Fruit fly (Drosophila melanogaster) whole organism, embryonic: ENCODE measurements around the gene Art9.
A peak's percentile ranks its signal among the peaks of the same experiment; 100 is the strongest.

Source experiments
- Antp ChIP-seq: fragments of 200-800 bp; sonication (Bioruptor generic); optimal IDR thresholded peaks from 3 replicates; lab custom pipeline; 2016; ENCODE audit warnings: missing biosample characterization, missing genetic modification characterization
- Asciz ChIP-seq: fragments of 200-800 bp; sonication (Bioruptor generic); optimal IDR thresholded peaks from 2 replicates; lab custom pipeline; 2017; ENCODE audit warnings: missing biosample characterization, mild to moderate bottlenecking, missing genetic modification characterization, missing genetic modification reagents
- BEAF-32 ChIP-seq: fragments of 200-800 bp; sonication (Bioruptor generic); optimal IDR thresholded peaks from 3 replicates; lab custom pipeline; 2017; ENCODE audit warnings: missing biosample characterization, missing genetic modification characterization, mild to moderate bottlenecking, moderate library complexity, missing genetic modification reagents
- CG10321 ChIP-seq: fragments of 200-800 bp; sonication (Bioruptor generic); IDR thresholded peaks from 2 replicates; pipeline ENCODE4 v1.3.6; 2022; ENCODE audit warnings: missing biosample characterization, missing genetic modification characterization
- CG12155 ChIP-seq: fragments of 200-800 bp; sonication (Bioruptor generic); optimal IDR thresholded peaks from 3 replicates; lab custom pipeline; 2016; ENCODE audit warnings: missing biosample characterization, missing genetic modification characterization
- CG12236 ChIP-seq: fragments of 200-800 bp; sonication (Bioruptor generic); optimal IDR thresholded peaks from 2 replicates; lab custom pipeline; 2016; ENCODE audit warnings: missing biosample characterization, missing genetic modification characterization
- CG13894 ChIP-seq: fragments of 200-800 bp; sonication (Bioruptor generic); optimal IDR thresholded peaks from 3 replicates; lab custom pipeline; 2018; ENCODE audit warnings: missing biosample characterization, mild to moderate bottlenecking, missing genetic modification characterization, moderate library complexity
- CG1832 ChIP-seq: fragments of 200-800 bp; sonication (Bioruptor generic); optimal IDR thresholded peaks from 2 replicates; lab custom pipeline; 2017; ENCODE audit warnings: missing biosample characterization, mild to moderate bottlenecking, missing genetic modification characterization, inconsistent platforms
- CG3065 ChIP-seq: fragments of 200-800 bp; sonication (Bioruptor generic); optimal IDR thresholded peaks from 2 replicates; lab custom pipeline; 2016; ENCODE audit warnings: missing biosample characterization, missing genetic modification characterization
- CG6854 ChIP-seq: fragments of 200-800 bp; sonication (Bioruptor generic); optimal IDR thresholded peaks from 3 replicates; lab custom pipeline; 2017; ENCODE audit warnings: missing biosample characterization, mild to moderate bottlenecking, missing genetic modification characterization
- CG8388 ChIP-seq: fragments of 200-800 bp; sonication (Bioruptor generic); optimal IDR thresholded peaks from 2 replicates; lab custom pipeline; 2019; ENCODE audit warnings: missing biosample characterization, mild to moderate bottlenecking, missing genetic modification characterization, moderate library complexity
- CG8478 ChIP-seq: fragments of >200 bp; optimal IDR thresholded peaks from 2 replicates; lab custom pipeline; 2018
- CG9609 ChIP-seq: fragments of 200-800 bp; sonication (Bioruptor generic); optimal IDR thresholded peaks from 3 replicates; lab custom pipeline; 2016; ENCODE audit warnings: missing biosample characterization, missing genetic modification characterization
- CG9817 ChIP-seq: fragments of 200-800 bp; sonication (Bioruptor generic); optimal IDR thresholded peaks from 2 replicates; lab custom pipeline; 2018; ENCODE audit warnings: missing biosample characterization, mild to moderate bottlenecking, missing genetic modification characterization, moderate library complexity
- CkIIα-i1 ChIP-seq: fragments of 200-800 bp; sonication (Bioruptor generic); IDR thresholded peaks from 2 replicates; pipeline ENCODE4 v1.3.6; 2022; ENCODE audit warnings: missing biosample characterization, missing genetic modification characterization
- D19B ChIP-seq: fragments of 200-800 bp; sonication (Bioruptor generic); optimal IDR thresholded peaks from 2 replicates; lab custom pipeline; 2017; ENCODE audit warnings: missing biosample characterization, mild to moderate bottlenecking, missing genetic modification characterization
- Deaf1 ChIP-seq: fragments of 200-800 bp; optimal IDR thresholded peaks from 3 replicates; lab custom pipeline; 2019; ENCODE audit warnings: missing biosample characterization, mild to moderate bottlenecking, missing genetic modification characterization, moderate library complexity
- Dfd ChIP-seq, 2 experiments: fragments of >200 bp; optimal IDR thresholded peaks; 2 replicates each; lab custom pipeline; 2017; ENCODE audit warnings: missing biosample characterization in 2 of 2, missing genetic modification characterization in 2 of 2
- Dip2 ChIP-seq: fragments of 200-800 bp; sonication (Bioruptor generic); IDR thresholded peaks from 2 replicates; pipeline ENCODE4 v1.3.6; 2022; ENCODE audit warnings: missing biosample characterization, missing genetic modification characterization
- Doc2 ChIP-seq: fragments of 200-800 bp; sonication (Bioruptor generic); IDR thresholded peaks from 2 replicates; pipeline ENCODE4 v1.3.6; 2022; ENCODE audit warnings: missing biosample characterization, missing genetic modification characterization
- Dp ChIP-seq: fragments of 200-800 bp; sonication (Bioruptor generic); optimal IDR thresholded peaks from 2 replicates; lab custom pipeline; 2018; ENCODE audit warnings: missing biosample characterization, mild to moderate bottlenecking, missing genetic modification characterization, moderate library complexity
- Ets65A ChIP-seq: fragments of 200-800 bp; sonication (Bioruptor generic); peaks from one replicate; lab custom pipeline; 2016; ENCODE audit warnings: missing biosample characterization, missing genetic modification characterization
- Gug ChIP-seq: fragments of 200-800 bp; sonication (Bioruptor generic); IDR thresholded peaks from 4 replicates; pipeline ENCODE4 v1.3.6; 2022; ENCODE audit warnings: missing biosample characterization, missing genetic modification characterization
- Jarid2 ChIP-seq: fragments of 200-800 bp; sonication (Bioruptor generic); optimal IDR thresholded peaks from 3 replicates; lab custom pipeline; 2017; ENCODE audit warnings: mild to moderate bottlenecking, missing biosample characterization, missing genetic modification reagents, missing genetic modification characterization
- Lpt ChIP-seq: fragments of >200 bp; optimal IDR thresholded peaks from 2 replicates; lab custom pipeline; 2018; ENCODE audit warnings: missing biosample characterization, missing genetic modification characterization
- Nf-YB ChIP-seq: fragments of 200-800 bp; sonication (Bioruptor generic); optimal IDR thresholded peaks from 3 replicates; lab custom pipeline; 2019; ENCODE audit warnings: missing biosample characterization, mild to moderate bottlenecking, missing genetic modification characterization, moderate library complexity
- Nf-YC ChIP-seq: fragments of 200-800 bp; optimal IDR thresholded peaks from 3 replicates; lab custom pipeline; 2019; ENCODE audit warnings: missing biosample characterization, mild to moderate bottlenecking, missing genetic modification characterization, moderate library complexity
- Opbp ChIP-seq: fragments of 200-800 bp; sonication (Bioruptor generic); IDR thresholded peaks from 3 replicates; pipeline ENCODE4 v1.3.6; 2022; ENCODE audit warnings: missing biosample characterization, missing genetic modification characterization; ENCODE audit not compliant: partially characterized antibody
- Sry-β ChIP-seq: fragments of 200-800 bp; sonication (Bioruptor generic); optimal IDR thresholded peaks from 2 replicates; lab custom pipeline; 2018; ENCODE audit warnings: missing biosample characterization, mild to moderate bottlenecking, missing genetic modification characterization, moderate library complexity
- Ssrp ChIP-seq: fragments of 200-800 bp; sonication (Bioruptor generic); optimal IDR thresholded peaks from 2 replicates; lab custom pipeline; 2018; ENCODE audit warnings: missing biosample characterization, mild to moderate bottlenecking, missing genetic modification characterization, moderate library complexity
- abd-A ChIP-seq: fragments of 200-800 bp; sonication (Bioruptor generic); optimal IDR thresholded peaks from 3 replicates; lab custom pipeline; 2019; ENCODE audit warnings: missing biosample characterization, mild to moderate bottlenecking, missing genetic modification characterization, moderate library complexity
- ara ChIP-seq: fragments of 200-800 bp; sonication (Bioruptor generic); IDR thresholded peaks from 2 replicates; pipeline ENCODE4 v1.3.6; 2022; ENCODE audit warnings: missing biosample characterization, missing genetic modification characterization
- az2 ChIP-seq: fragments of 200-800 bp; sonication (Bioruptor generic); optimal IDR thresholded peaks from 3 replicates; lab custom pipeline; 2016; ENCODE audit warnings: missing biosample characterization, missing genetic modification characterization
- chif ChIP-seq, 2 experiments: fragments of 200-800 bp; sonication (Bioruptor generic); optimal IDR thresholded peaks; 3 replicates each; lab custom pipeline; 2016; ENCODE audit warnings: missing biosample characterization in 2 of 2, missing genetic modification characterization in 2 of 2
- chm ChIP-seq: fragments of 200-800 bp; sonication (Bioruptor generic); IDR thresholded peaks from 2 replicates; pipeline ENCODE4 v1.3.6; 2022; ENCODE audit warnings: missing biosample characterization, missing genetic modification characterization
- croc ChIP-seq: fragments of 200-800 bp; sonication (Bioruptor generic); conservative IDR thresholded peaks from 3 replicates; pipeline ENCODE4 v1.3.6; 2022; ENCODE audit warnings: missing biosample characterization, missing genetic modification characterization
- crol ChIP-seq: fragments of 200-800 bp; sonication (Bioruptor generic); IDR thresholded peaks from 2 replicates; pipeline ENCODE4 v1.3.6; 2022; ENCODE audit warnings: missing biosample characterization, missing genetic modification characterization
- ewg ChIP-seq: fragments of 200-800 bp; sonication (Bioruptor generic); optimal IDR thresholded peaks from 3 replicates; lab custom pipeline; 2017; ENCODE audit warnings: mild to moderate bottlenecking, missing biosample characterization, missing genetic modification reagents, missing genetic modification characterization
- fd102C ChIP-seq: fragments of 200-800 bp; sonication (Bioruptor generic); optimal IDR thresholded peaks from 2 replicates; lab custom pipeline; 2018; ENCODE audit warnings: missing biosample characterization, mild to moderate bottlenecking, missing genetic modification characterization, moderate library complexity
- gt ChIP-seq: fragments of 200-800 bp; sonication (Bioruptor generic); IDR thresholded peaks from 2 replicates; pipeline ENCODE4 v1.3.6; 2022; ENCODE audit warnings: missing biosample characterization, missing genetic modification characterization
- repo ChIP-seq: fragments of 200-800 bp; sonication (Bioruptor generic); optimal IDR thresholded peaks from 2 replicates; lab custom pipeline; 2016; ENCODE audit warnings: missing biosample characterization, missing genetic modification characterization
- ro ChIP-seq: fragments of 200-800 bp; sonication (Bioruptor generic); IDR thresholded peaks from 2 replicates; pipeline ENCODE4 v1.3.6; 2022; ENCODE audit warnings: missing biosample characterization, missing genetic modification characterization
- seq ChIP-seq: fragments of 200-800 bp; sonication (Bioruptor generic); IDR thresholded peaks from 2 replicates; pipeline ENCODE4 v1.3.6; 2022; ENCODE audit warnings: missing biosample characterization, missing genetic modification characterization
- slbo ChIP-seq: fragments of 200-800 bp; sonication (Bioruptor generic); IDR thresholded peaks from 2 replicates; pipeline ENCODE4 v1.3.6; 2022; ENCODE audit warnings: missing biosample characterization, missing genetic modification characterization
- ssp ChIP-seq: fragments of 200-800 bp; sonication (Bioruptor generic); IDR thresholded peaks from 2 replicates; pipeline ENCODE4 v1.3.6; 2022; ENCODE audit warnings: missing biosample characterization, missing genetic modification characterization
- unpg ChIP-seq: fragments of 200-800 bp; sonication (Bioruptor generic); optimal IDR thresholded peaks from 3 replicates; lab custom pipeline; 2018; ENCODE audit warnings: missing biosample characterization, mild to moderate bottlenecking, missing genetic modification characterization, moderate library complexity
- wdn ChIP-seq: fragments of 200-800 bp; sonication (Bioruptor generic); IDR thresholded peaks from 2 replicates; pipeline ENCODE4 v1.3.6; 2022; ENCODE audit warnings: missing biosample characterization, missing genetic modification characterization
- zfh2 ChIP-seq: fragments of 200-800 bp; sonication (Bioruptor generic); optimal IDR thresholded peaks from 2 replicates; lab custom pipeline; 2016; ENCODE audit warnings: missing biosample characterization, missing genetic modification characterization

Art9 gene

dm6 chr3R:13927543-13927942 is 15.7 kb downstream of the Art9 start (continued):
- TF ChIP-seq CG12155 (GFP tag; lab: Kevin White, UChicago) (no peak), Ets65A (GFP tag; lab: Kevin White, UChicago) (peak; percentile 40)

- no peak for TF ChIP-seq CG8388 (GFP tag; lab: Kevin White, UChicago)
- TF ChIP-seq seq (GFP tag; lab: Robert Waterston, UW): peak; percentile 66
- 0 out of 2 replicates have a peak, but pooled peaks have one; percentile 50 for TF ChIP-seq CG10321
- peak; percentile 31 for TF ChIP-seq CG1832 (GFP tag; lab: Kevin White, UChicago)
- TF ChIP-seq wdn (GFP tag; lab: Robert Waterston, UW): 0 out of 2 replicates have a peak, but pooled peaks have one; percentile 6
- peak; percentile 87 for TF ChIP-seq Nf-YC (tag; lab: Kevin White, UChicago)
- TF ChIP-seq CkIIα-i1 (GFP tag; lab: Robert Waterston, UW): no peak
- TF ChIP-seq Lpt: no peak
- TF ChIP-seq ro: no peak
- TF ChIP-seq CG13894 (tag; lab: Kevin White, UChicago): no peak
- TF ChIP-seq crol (GFP tag; lab: Robert Waterston, UW): peak; percentile 46; the same call in 1 of the 2 replicates
- peak; percentile 14 for TF ChIP-seq abd-A
- TF ChIP-seq CG9817: no peak
- no peak for TF ChIP-seq Jarid2 (GFP tag; lab: Kevin White, UChicago)
- TF ChIP-seq chm (GFP tag; lab: Robert Waterston, UW): 0 out of 2 replicates have a peak, but pooled peaks have one; percentile 11
- TF ChIP-seq zfh2 (GFP tag; lab: Kevin White, UChicago): no peak
- TF ChIP-seq Dfd (GFP tag; optimal IDR thresholded peaks at IDR 0.05; lab: Kevin White, UChicago): no peak
- TF ChIP-seq ssp (GFP tag; lab: Robert Waterston, UW): no peak
- peak; percentile 77 for TF ChIP-seq Nf-YB (GFP tag; lab: Kevin White, UChicago)
- TF ChIP-seq Deaf1 (tag; lab: Kevin White, UChicago): peak; percentile 35
- peak; percentile 28 for TF ChIP-seq Ets65A (GFP tag; lab: Kevin White, UChicago)
- peak; percentile 8 for TF ChIP-seq ewg (GFP tag; lab: Kevin White, UChicago)
Measured at dm6 chr3R:13923626-13924025, 19.6 kb downstream of the Art9 start.

dm6 chr3R:13921806-13922515 is 21.3 kb downstream of the Art9 start:
- peak; percentile 36; the same call in 1 of the 3 replicates for TF ChIP-seq croc (GFP tag; lab: Robert Waterston, UW)
- TF ChIP-seq unpg: no peak
- no peak for TF ChIP-seq slbo (GFP tag; lab: Robert Waterston, UW)
- no peak for TF ChIP-seq repo
- TF ChIP-seq Ssrp: no peak
- peak; percentile 21 for TF ChIP-seq Sry-β (GFP tag; lab: Kevin White, UChicago)
- TF ChIP-seq CG8478 (lab: Kevin White, UChicago): no peak
- TF ChIP-seq Doc2 (GFP tag; lab: Robert Waterston, UW): no peak
- TF ChIP-seq Opbp (GFP tag; lab: Robert Waterston, UW): no peak
- TF ChIP-seq CG3065 (GFP tag; lab: Kevin White, UChicago): no peak
- no peak for TF ChIP-seq Dp (GFP tag; lab: Kevin White, UChicago)
- TF ChIP-seq BEAF-32 (GFP tag; lab: Kevin White, UChicago): peak; percentile 36
- TF ChIP-seq fd102C (GFP tag; lab: Kevin White, UChicago): no peak
- TF ChIP-seq CG6854: no peak
- TF ChIP-seq chif (GFP tag; optimal IDR thresholded peaks at IDR 0.05; lab: Kevin White, UChicago): peak; percentile 1 to 27
- no peak for TF ChIP-seq CG9609 (GFP tag; lab: Kevin White, UChicago)
- TF ChIP-seq az2 (GFP tag; lab: Kevin White, UChicago): peak; percentile 18
- no peak for TF ChIP-seq CG12236 (GFP tag; lab: Kevin White, UChicago)
- peak; percentile 34 for TF ChIP-seq Asciz
- TF ChIP-seq ara: peak; percentile 74; the same call in 1 of the 2 replicates
- no peak for TF ChIP-seq gt (GFP tag; lab: Robert Waterston, UW)
- no peak for TF ChIP-seq Antp (GFP tag; lab: Kevin White, UChicago)
- TF ChIP-seq Gug: 0 out of 4 replicates have a peak, but pooled peaks have one; percentile 7
- TF ChIP-seq Dip2 (GFP tag; lab: Robert Waterston, UW): no peak
- no peak for TF ChIP-seq D19B (GFP tag; lab: Kevin White, UChicago)
